Fruit fly (Drosophila melanogaster): ENCODE measurements around the gene HemK2.
A peak's percentile ranks its signal among the peaks of the same experiment; 100 is the strongest.

HemK2 gene

dm6 chr2L:2759654-2760053 is at the start of gene HemK2, which contains the start of the genes Snapin and Tnpo-SR:
Gene HemK2 (minus strand): TSS chr2L:2759677.
Gene Snapin (minus strand): TSS chr2L:2759677.
Gene Tnpo-SR (plus strand): TSS chr2L:2759924.
- TF ChIP-seq Ets96B (tag; optimal IDR thresholded peaks at IDR 0.05) (peak; percentile 89), pdm3 (GFP tag; optimal IDR thresholded peaks at IDR 0.05) (peak; percentile 92), salr (GFP tag; optimal IDR thresholded peaks at IDR 0.05) (peak; percentile 67 to 79), fd85E (GFP tag; optimal IDR thresholded peaks at IDR 0.05) (peak; percentile 47), CG1621 (tag; optimal IDR thresholded peaks at IDR 0.05) (peak; percentile 83), CG6792 (GFP tag; optimal IDR thresholded peaks at IDR 0.05) (peak; percentile 89), CG32006 (GFP tag; optimal IDR thresholded peaks at IDR 0.05) (peak; percentile 84), Sox102F (GFP tag; optimal IDR thresholded peaks at IDR 0.05) (peak; percentile 90), Blimp-1 (GFP tag; optimal IDR thresholded peaks at IDR 0.05) (peak; percentile 70), eg (GFP tag; IDR thresholded peaks at IDR 0.05) (peak; percentile 90), ss (GFP tag; optimal IDR thresholded peaks at IDR 0.05) (peak; percentile 59 to 84), CG10631 (GFP tag; optimal IDR thresholded peaks at IDR 0.05) (peak; percentile 94), CG6276 (GFP tag; optimal IDR thresholded peaks at IDR 0.05) (no peak), acj6 (GFP tag; optimal IDR thresholded peaks at IDR 0.05) (peak; percentile 93), CG9139 (GFP tag; optimal IDR thresholded peaks at IDR 0.05) (no peak), svp (GFP tag) (peak; percentile 97), Eip93F (GFP tag; optimal IDR thresholded peaks at IDR 0.05) (peak; percentile 87), CG8319 (GFP tag; optimal IDR thresholded peaks at IDR 0.05) (peak; percentile 78), esn (GFP tag; optimal IDR thresholded peaks at IDR 0.05) (peak; percentile 93), lz (GFP tag; optimal IDR thresholded peaks at IDR 0.05) (peak; percentile 93), Hr38 (GFP tag; optimal IDR thresholded peaks at IDR 0.05) (no peak), Sox14 (GFP tag; optimal IDR thresholded peaks at IDR 0.05) (peak; percentile 91), CG6808 (GFP tag; optimal IDR thresholded peaks at IDR 0.05) (peak; percentile 74), spab (GFP tag; optimal IDR thresholded peaks at IDR 0.05) (no peak), Smox (GFP tag; optimal IDR thresholded peaks at IDR 0.05) (peak; percentile 92), CG11294 (GFP tag; IDR thresholded peaks at IDR 0.05) (peak; percentile 79; the same call in 1 of the 2 replicates), fkh (GFP tag; optimal IDR thresholded peaks at IDR 0.05) (peak; percentile 48), CG8632 (GFP tag; optimal IDR thresholded peaks at IDR 0.05) (peak; percentile 83), cyc (GFP tag; optimal IDR thresholded peaks at IDR 0.05) (peak; percentile 93), CG11762 (GFP tag; optimal IDR thresholded peaks at IDR 0.05; ENCODE audit: insufficient read depth) (peak; percentile 78), fd59A (GFP tag; optimal IDR thresholded peaks at IDR 0.05) (peak; percentile 69), Gug (GFP tag; IDR thresholded peaks at IDR 0.05) (peak; percentile 88), CG11902 (GFP tag; optimal IDR thresholded peaks at IDR 0.05) (peak; percentile 91), CG6163 (GFP tag; IDR thresholded peaks at IDR 0.05) (peak; percentile 93), Eip78C (GFP tag) (peak; percentile 95), Sox15 (GFP tag; optimal IDR thresholded peaks at IDR 0.05) (peak; percentile 83), CG16779 (tag; optimal IDR thresholded peaks at IDR 0.05) (peak; percentile 53), CG7368 (GFP tag; optimal IDR thresholded peaks at IDR 0.05) (peak; percentile 78), Hr39 (GFP tag; optimal IDR thresholded peaks at IDR 0.05) (peak; percentile 93), Met (GFP tag; optimal IDR thresholded peaks at IDR 0.05) (peak; percentile 92), CG10669 (GFP tag; optimal IDR thresholded peaks at IDR 0.05) (peak; percentile 84), CG3032 (tag; optimal IDR thresholded peaks at IDR 0.05) (peak; percentile 91), CG31627 (GFP tag; optimal IDR thresholded peaks at IDR 0.05) (peak; percentile 91), CG4318 (GFP tag; optimal IDR thresholded peaks at IDR 0.05) (peak; percentile 76), net (GFP tag; optimal IDR thresholded peaks at IDR 0.05) (peak; percentile 80), Hr4 (GFP tag; optimal IDR thresholded peaks at IDR 0.05) (peak; percentile 91), CG15336 (GFP tag; IDR thresholded peaks at IDR 0.05) (peak; percentile 83), dsx (GFP tag; optimal IDR thresholded peaks at IDR 0.05; ENCODE audit: poor library complexity, severe bottlenecking) (peak; percentile 85), CG6854 (GFP tag; optimal IDR thresholded peaks at IDR 0.05) (peak; percentile 67), CG34406 (GFP tag; optimal IDR thresholded peaks at IDR 0.05) (peak; percentile 80), Ets21C (GFP tag; optimal IDR thresholded peaks at IDR 0.05) (peak; percentile 90), achi (GFP tag; optimal IDR thresholded peaks at IDR 0.05) (peak; percentile 87)

All from whole organism, prepupa.